Worm (Caenorhabditis elegans): ENCODE measurements around the gene C12D12.1.

The C12D12.1 gene

DNA sequence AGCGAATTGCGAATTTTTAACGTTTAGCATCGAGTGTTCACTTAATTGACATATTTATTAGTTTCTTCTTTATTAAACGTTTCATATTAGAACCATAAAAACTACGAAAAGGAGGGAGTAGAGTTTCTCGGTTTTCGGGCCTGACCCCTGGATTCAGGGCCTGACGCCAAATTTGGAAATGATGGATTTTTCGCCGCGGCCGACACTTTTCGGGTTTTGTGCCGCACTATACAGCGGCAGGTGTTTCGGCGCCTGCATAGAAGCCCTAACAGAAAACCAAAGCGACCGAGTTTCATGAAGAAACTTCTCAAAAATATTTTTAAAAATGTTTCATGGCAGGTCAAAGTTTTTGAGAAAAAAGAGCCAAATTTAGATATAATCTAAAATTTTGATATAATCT is 1.3 kb downstream of the C12D12.1 start:
- TF ChIP-seq eor-1 (tag; optimal IDR thresholded peaks at IDR 0.05) = no peak
- no peak for TF ChIP-seq ZK546.5 (tag; optimal IDR thresholded peaks at IDR 0.05)
- no peak for TF ChIP-seq nhr-12 (tag; optimal IDR thresholded peaks at IDR 0.05)
- no peak for TF ChIP-seq lin-15B (tag; optimal IDR thresholded peaks at IDR 0.05)
- no peak for TF ChIP-seq nhr-23 (tag; optimal IDR thresholded peaks at IDR 0.05)

ce11 chrX:3500903-3501302 is 1.9 kb downstream of the C12D12.1 start:
- TF ChIP-seq zag-1 (tag; optimal IDR thresholded peaks at IDR 0.05) (no peak), pqm-1 (tag; optimal IDR thresholded peaks at IDR 0.05) (peak; percentile 90), fkh-2 (tag; optimal IDR thresholded peaks at IDR 0.05) (no peak), lin-39 (tag; optimal IDR thresholded peaks at IDR 0.05) (no peak), ceh-9 (tag; optimal IDR thresholded peaks at IDR 0.05) (no peak), egl-5 (tag; optimal IDR thresholded peaks at IDR 0.05) (no peak), ztf-11 (tag; optimal IDR thresholded peaks at IDR 0.05) (no peak), daf-12 (tag; optimal IDR thresholded peaks at IDR 0.05) (no peak), nhr-76 (tag; optimal IDR thresholded peaks at IDR 0.05) (no peak), elt-2 (tag; optimal IDR thresholded peaks at IDR 0.05) (peak; percentile 87)

ce11 chrX:3503025-3503424 is 4.0 kb downstream of the C12D12.1 start:
- no peak for TF ChIP-seq nhr-67 (tag; optimal IDR thresholded peaks at IDR 0.05)
- TF ChIP-seq aly-2 (tag; optimal IDR thresholded peaks at IDR 0.05) = no peak
- TF ChIP-seq nhr-12 (tag; optimal IDR thresholded peaks at IDR 0.05) = no peak
- TF ChIP-seq zag-1 (tag; optimal IDR thresholded peaks at IDR 0.05) = no peak
- TF ChIP-seq fos-1 (tag; optimal IDR thresholded peaks at IDR 0.05) = no peak
- no peak for TF ChIP-seq ama-1 (optimal IDR thresholded peaks at IDR 0.05)
- no peak for TF ChIP-seq elt-1 (tag; optimal IDR thresholded peaks at IDR 0.05)
- no peak for TF ChIP-seq fkh-10 (GFP tag; optimal IDR thresholded peaks at IDR 0.05)
- no peak for TF ChIP-seq nfya-1 (tag; optimal IDR thresholded peaks at IDR 0.05; ENCODE audit: insufficient read depth)

ce11 chrX:3505062-3505461 is 6.0 kb downstream of the C12D12.1 start:
- TF ChIP-seq lsy-12 (tag; optimal IDR thresholded peaks at IDR 0.05) (no peak), pqm-1 (tag; optimal IDR thresholded peaks at IDR 0.05) (peak; percentile 70), nhr-67 (tag; optimal IDR thresholded peaks at IDR 0.05) (no peak), elt-2 (tag; optimal IDR thresholded peaks at IDR 0.05) (peak; percentile 59), unc-39 (tag; optimal IDR thresholded peaks at IDR 0.05) (no peak), pha-4 (tag; optimal IDR thresholded peaks at IDR 0.05) (peak; percentile 41), nfya-1 (tag; optimal IDR thresholded peaks at IDR 0.05; ENCODE audit: insufficient read depth) (no peak), skn-1 (tag; optimal IDR thresholded peaks at IDR 0.05) (no peak)

DNA sequence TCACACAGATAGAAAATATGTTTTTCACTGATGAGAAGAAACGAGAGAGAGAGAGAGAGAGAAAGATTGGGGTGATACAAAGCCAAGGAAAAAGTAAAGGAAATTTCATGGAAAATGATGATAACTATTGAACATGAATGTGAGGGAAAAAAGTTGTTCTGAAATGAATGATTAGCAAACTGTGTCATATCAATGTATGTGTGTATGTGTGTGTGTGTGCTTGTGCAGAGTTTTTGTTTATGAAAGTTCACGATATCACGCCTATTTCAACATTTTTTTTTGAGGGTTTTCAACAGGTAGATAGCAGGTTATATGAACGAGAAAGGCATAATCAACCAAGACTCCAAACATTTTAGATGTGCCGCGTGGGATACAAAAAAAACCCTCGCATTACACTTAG is 7.5 kb downstream of the C12D12.1 start:
- TF ChIP-seq pha-4 (tag; optimal IDR thresholded peaks at IDR 0.05) = no peak
- no peak for TF ChIP-seq ZK546.5 (tag; optimal IDR thresholded peaks at IDR 0.05)
- peak; percentile 30 for TF ChIP-seq pqm-1 (tag; optimal IDR thresholded peaks at IDR 0.05)
- TF ChIP-seq ceh-28 (tag; optimal IDR thresholded peaks at IDR 0.05) = no peak
- TF ChIP-seq ceh-82 (tag; optimal IDR thresholded peaks at IDR 0.05) = no peak
- TF ChIP-seq lsy-12 (tag; optimal IDR thresholded peaks at IDR 0.05) = no peak
- no peak for TF ChIP-seq aly-2 (tag; optimal IDR thresholded peaks at IDR 0.05)
- peak; percentile 0 for TF ChIP-seq skn-1 (tag; optimal IDR thresholded peaks at IDR 0.05)
- no peak for TF ChIP-seq unc-39 (tag; optimal IDR thresholded peaks at IDR 0.05)
- peak; percentile 57 for TF ChIP-seq elt-2 (tag; optimal IDR thresholded peaks at IDR 0.05)
- TF ChIP-seq nhr-237 (tag; optimal IDR thresholded peaks at IDR 0.05) = no peak
- TF ChIP-seq nhr-76 (tag; optimal IDR thresholded peaks at IDR 0.05) = no peak
- TF ChIP-seq fos-1 (tag; optimal IDR thresholded peaks at IDR 0.05) = no peak
- TF ChIP-seq nhr-23 (tag; optimal IDR thresholded peaks at IDR 0.05) = no peak
- no peak for TF ChIP-seq egl-5 (tag; optimal IDR thresholded peaks at IDR 0.05)
- no peak for TF ChIP-seq tbx-2 (tag; optimal IDR thresholded peaks at IDR 0.05)

- TF ChIP-seq ceh-82 (tag; optimal IDR thresholded peaks at IDR 0.05) (no peak), daf-12 (tag; optimal IDR thresholded peaks at IDR 0.05) (no peak), fkh-10 (GFP tag; optimal IDR thresholded peaks at IDR 0.05) (no peak)
Measured at ce11 chrX:3507214-3507613, 8.2 kb downstream of the C12D12.1 start.

DNA sequence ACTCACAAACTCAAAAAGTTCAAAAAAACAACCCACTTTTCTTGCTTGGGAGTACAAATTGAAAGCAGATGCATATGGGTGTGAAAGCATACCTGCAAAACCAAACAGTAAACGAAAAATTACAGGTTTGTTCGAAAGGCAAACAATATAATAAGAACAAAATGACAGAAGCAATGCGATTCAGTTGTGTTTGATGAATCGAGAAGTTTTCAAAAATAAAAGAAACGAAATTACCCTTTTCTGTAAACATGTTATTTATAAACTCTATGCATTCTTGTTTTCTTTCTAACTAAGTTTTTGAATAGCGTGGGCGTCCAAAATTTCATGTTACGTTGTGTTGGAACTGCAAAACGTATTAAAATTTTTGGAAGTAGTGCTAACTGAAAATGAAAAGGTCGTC is 9.9 kb downstream of the C12D12.1 start, which contains the start of gene sox-4:
sox-4 (minus strand) TSS at position 101 of the 400 bp plus-strand sequence.
- TF ChIP-seq snpc-4 (tag; optimal IDR thresholded peaks at IDR 0.05) (no peak), elt-3 (tag; optimal IDR thresholded peaks at IDR 0.05) (no peak), ceh-9 (tag; optimal IDR thresholded peaks at IDR 0.05) (no peak), egl-5 (tag; optimal IDR thresholded peaks at IDR 0.05) (no peak), eor-1 (tag; optimal IDR thresholded peaks at IDR 0.05) (no peak), nhr-23 (tag; optimal IDR thresholded peaks at IDR 0.05) (no peak)

All from whole organism, L3 larva.